Fruit fly (Drosophila melanogaster): ENCODE data around the gene Ge-1.
A peak's percentile ranks its signal among the peaks of the same experiment; 100 is the strongest.

Gene Ge-1

dm6 chr2L:11085129-11085528 is 15.6 kb downstream of the Ge-1 start, which contains the start of gene AstCC:
Gene AstCC (minus strand): TSS chr2L:11085229.
- TF ChIP-seq CG7963 (GFP tag; IDR thresholded peaks at IDR 0.05; ENCODE audit: partially characterized antibody) (0 out of 3 replicates have a peak, but pooled peaks have one; percentile 19), ato (GFP tag; IDR thresholded peaks at IDR 0.05; ENCODE audit: partially characterized antibody) (no peak)

- TF ChIP-seq pzg (GFP tag; optimal IDR thresholded peaks at IDR 0.05) (no peak), CG1602 (GFP tag; optimal IDR thresholded peaks at IDR 0.05) (no peak), dysf (GFP tag; IDR thresholded peaks at IDR 0.05) (0 out of 3 replicates have a peak, but pooled peaks have one; percentile 29), gsb (GFP tag; IDR thresholded peaks at IDR 0.05) (no peak), disco-r (GFP tag; optimal IDR thresholded peaks at IDR 0.05) (no peak), HmgD (GFP tag; optimal IDR thresholded peaks at IDR 0.05) (no peak), jigr1 (GFP tag; IDR thresholded peaks at IDR 0.05) (no peak), zen (tag; optimal IDR thresholded peaks at IDR 0.05) (peak; percentile 42), kah (GFP tag; optimal IDR thresholded peaks at IDR 0.05) (peak; percentile 19), grau (tag; optimal IDR thresholded peaks at IDR 0.05) (no peak), CG14667 (GFP tag; IDR thresholded peaks at IDR 0.05) (no peak), her (GFP tag; optimal IDR thresholded peaks at IDR 0.05) (no peak), scrt (GFP tag; optimal IDR thresholded peaks at IDR 0.05) (peak; percentile 91), Hr78 (GFP tag; optimal IDR thresholded peaks at IDR 0.05) (no peak), CG6791 (GFP tag; IDR thresholded peaks at IDR 0.05; ENCODE audit: partially characterized antibody) (no peak), CG1647 (GFP tag; optimal IDR thresholded peaks at IDR 0.05) (no peak), CG18619 (GFP tag; optimal IDR thresholded peaks at IDR 0.05) (no peak), abd-A (tag; optimal IDR thresholded peaks at IDR 0.05) (no peak), CG17328 (GFP tag; IDR thresholded peaks at IDR 0.05) (no peak), CG31388 (GFP tag; optimal IDR thresholded peaks at IDR 0.05) (no peak), Lhr (GFP tag; optimal IDR thresholded peaks at IDR 0.05) (no peak), unc-4 (GFP tag; IDR thresholded peaks at IDR 0.05; ENCODE audit: partially characterized antibody) (no peak), h (optimal IDR thresholded peaks at IDR 0.05) (no peak), pros (GFP tag; optimal IDR thresholded peaks at IDR 0.05) (no peak)
These were observed 18.7 kb downstream of the Ge-1 start for dm6 chr2L:11082025-11082424.

dm6 chr2L:11081337-11081736 is 19.4 kb downstream of the Ge-1 start, which contains the start of gene AstC:
Gene AstC (minus strand): TSS chr2L:11081399.
- TF ChIP-seq CG2712 (tag; optimal IDR thresholded peaks at IDR 0.05) (no peak), CG6175 (GFP tag; IDR thresholded peaks at IDR 0.05) (0 out of 3 replicates have a peak, but pooled peaks have one; percentile 14), CG15514 (GFP tag; optimal IDR thresholded peaks at IDR 0.05) (no peak), nerfin-1 (tag; optimal IDR thresholded peaks at IDR 0.05) (no peak), lbe (GFP tag; optimal IDR thresholded peaks at IDR 0.05) (no peak), CG14965 (GFP tag; optimal IDR thresholded peaks at IDR 0.05; ENCODE audit: borderline replicate concordance) (no peak), Bgb (GFP tag; IDR thresholded peaks at IDR 0.05; ENCODE audit: partially characterized antibody) (no peak), jigr1 (GFP tag; IDR thresholded peaks at IDR 0.05) (0 out of 3 replicates have a peak, but pooled peaks have one; percentile 6), Poxn (GFP tag; IDR thresholded peaks at IDR 0.05) (no peak), cato (GFP tag; optimal IDR thresholded peaks at IDR 0.05; ENCODE audit: borderline replicate concordance) (no peak), z (GFP tag; IDR thresholded peaks at IDR 0.05) (no peak), CG18599 (GFP tag; optimal IDR thresholded peaks at IDR 0.05) (no peak), CG2889 (GFP tag; IDR thresholded peaks at IDR 0.05) (0 out of 3 replicates have a peak, but pooled peaks have one; percentile 31), H15 (GFP tag; IDR thresholded peaks at IDR 0.05) (0 out of 3 replicates have a peak, but pooled peaks have one; percentile 24), CG8359 (GFP tag; optimal IDR thresholded peaks at IDR 0.05; ENCODE audit: borderline replicate concordance) (no peak), CTCF (GFP tag; optimal IDR thresholded peaks at IDR 0.05) (no peak), CG43689 (GFP tag; IDR thresholded peaks at IDR 0.05) (no peak), Ravus (GFP tag; IDR thresholded peaks at IDR 0.05) (no peak), CG30020 (tag; optimal IDR thresholded peaks at IDR 0.05) (no peak), repo (GFP tag; optimal IDR thresholded peaks at IDR 0.05) (no peak), lmd (GFP tag; IDR thresholded peaks at IDR 0.05) (0 out of 2 replicates have a peak, but pooled peaks have one; percentile 6), bcd (GFP tag; optimal IDR thresholded peaks at IDR 0.05) (no peak), amos (GFP tag; IDR thresholded peaks at IDR 0.05; ENCODE audit: partially characterized antibody) (no peak), C15 (GFP tag; IDR thresholded peaks at IDR 0.05) (no peak), sens (GFP tag) (no peak)

Data from whole organism, embryonic.